Fruit fly (Drosophila melanogaster) whole organism, adult: ENCODE data around the gene CG32485.

ENCODE experiments used
- CG11617 ChIP-seq: fragments of 200-800 bp; sonication (Bioruptor generic); optimal IDR thresholded peaks from 2 replicates; lab custom pipeline; 2017; ENCODE audit warnings: mild to moderate bottlenecking, missing biosample characterization, missing genetic modification reagents, missing genetic modification characterization
- CG12768 ChIP-seq: fragments of 200-800 bp; sonication (Bioruptor generic); optimal IDR thresholded peaks from 2 replicates; lab custom pipeline; 2017; ENCODE audit warnings: missing biosample characterization, missing genetic modification characterization, mild to moderate bottlenecking, moderate library complexity, missing genetic modification reagents
- CG14711 ChIP-seq: fragments of 200-800 bp; sonication (Bioruptor generic); optimal IDR thresholded peaks from 2 replicates; lab custom pipeline; 2018; ENCODE audit warnings: missing biosample characterization, mild to moderate bottlenecking, missing genetic modification characterization, moderate library complexity
- CG1620 ChIP-seq: fragments of 200-800 bp; sonication (Bioruptor generic); optimal IDR thresholded peaks from 2 replicates; lab custom pipeline; 2016; ENCODE audit warnings: missing biosample characterization, missing genetic modification characterization
- CG33017 ChIP-seq: fragments of 200-800 bp; sonication (Bioruptor generic); optimal IDR thresholded peaks from 2 replicates; lab custom pipeline; 2018; ENCODE audit warnings: missing biosample characterization, mild to moderate bottlenecking, missing genetic modification characterization, moderate library complexity
- CG5204 ChIP-seq: fragments of 200-800 bp; sonication (Bioruptor generic); optimal IDR thresholded peaks from 2 replicates; lab custom pipeline; 2016; ENCODE audit warnings: missing biosample characterization, missing genetic modification characterization
- CG7045 ChIP-seq: fragments of 200-800 bp; sonication (Bioruptor generic); optimal IDR thresholded peaks from 2 replicates; lab custom pipeline; 2017; ENCODE audit warnings: missing biosample characterization, mild to moderate bottlenecking, missing genetic modification characterization
- CG7101 ChIP-seq: fragments of 200-800 bp; sonication (Bioruptor generic); optimal IDR thresholded peaks from 2 replicates; lab custom pipeline; 2018; ENCODE audit warnings: missing biosample characterization, mild to moderate bottlenecking, missing genetic modification characterization, moderate library complexity
- Clk ChIP-seq: fragments of 200-800 bp; sonication (Bioruptor generic); optimal IDR thresholded peaks from 2 replicates; lab custom pipeline; 2017; ENCODE audit warnings: missing biosample characterization, missing genetic modification characterization
- Crg-1 ChIP-seq: fragments of 200-800 bp; sonication (Bioruptor generic); optimal IDR thresholded peaks from 2 replicates; lab custom pipeline; 2016; ENCODE audit warnings: missing biosample characterization, missing genetic modification characterization
- Hr96 ChIP-seq: fragments of 200-800 bp; sonication (Bioruptor generic); optimal IDR thresholded peaks from 2 replicates; lab custom pipeline; 2016; ENCODE audit warnings: missing biosample characterization, missing genetic modification characterization
- Mnt ChIP-seq: fragments of 200-800 bp; sonication (Bioruptor generic); optimal IDR thresholded peaks from 2 replicates; lab custom pipeline; 2016; ENCODE audit warnings: missing biosample characterization, mild to moderate bottlenecking, missing genetic modification characterization
- bab1 ChIP-seq: fragments of 200-800 bp; sonication (Bioruptor generic); optimal IDR thresholded peaks from 3 replicates; lab custom pipeline; 2019; ENCODE audit warnings: missing biosample characterization, mild to moderate bottlenecking, missing genetic modification characterization, moderate library complexity
- cic ChIP-seq: fragments of 200-800 bp; sonication (Bioruptor generic); optimal IDR thresholded peaks from 2 replicates; lab custom pipeline; 2017; ENCODE audit warnings: missing biosample characterization, mild to moderate bottlenecking, missing genetic modification characterization, moderate library complexity
- cnc ChIP-seq, 2 experiments: fragments of >200 bp; optimal IDR thresholded peaks; 2 replicates each; lab custom pipeline; 2017
- kay ChIP-seq: fragments of 200-800 bp; sonication (Bioruptor generic); peaks from one replicate; lab custom pipeline; 2016; ENCODE audit warnings: missing biosample characterization, missing genetic modification characterization, borderline replicate concordance
- ovo ChIP-seq: fragments of 200-800 bp; sonication (Bioruptor generic); optimal IDR thresholded peaks from 2 replicates; lab custom pipeline; 2016; ENCODE audit warnings: missing biosample characterization, missing genetic modification characterization
- pad ChIP-seq: fragments of 200-800 bp; sonication (Bioruptor generic); optimal IDR thresholded peaks from 3 replicates; lab custom pipeline; 2017; ENCODE audit warnings: missing biosample characterization, missing genetic modification characterization, mild to moderate bottlenecking, moderate library complexity, missing genetic modification reagents
- tj ChIP-seq: fragments of 200-800 bp; sonication (Bioruptor generic); optimal IDR thresholded peaks from 3 replicates; lab custom pipeline; 2017; ENCODE audit warnings: missing biosample characterization, mild to moderate bottlenecking, missing genetic modification characterization, moderate library complexity
- toe ChIP-seq: fragments of 200-800 bp; sonication (Bioruptor generic); optimal IDR thresholded peaks from 2 replicates; lab custom pipeline; 2016; ENCODE audit warnings: missing biosample characterization, missing genetic modification characterization

Gene CG32485

DNA sequence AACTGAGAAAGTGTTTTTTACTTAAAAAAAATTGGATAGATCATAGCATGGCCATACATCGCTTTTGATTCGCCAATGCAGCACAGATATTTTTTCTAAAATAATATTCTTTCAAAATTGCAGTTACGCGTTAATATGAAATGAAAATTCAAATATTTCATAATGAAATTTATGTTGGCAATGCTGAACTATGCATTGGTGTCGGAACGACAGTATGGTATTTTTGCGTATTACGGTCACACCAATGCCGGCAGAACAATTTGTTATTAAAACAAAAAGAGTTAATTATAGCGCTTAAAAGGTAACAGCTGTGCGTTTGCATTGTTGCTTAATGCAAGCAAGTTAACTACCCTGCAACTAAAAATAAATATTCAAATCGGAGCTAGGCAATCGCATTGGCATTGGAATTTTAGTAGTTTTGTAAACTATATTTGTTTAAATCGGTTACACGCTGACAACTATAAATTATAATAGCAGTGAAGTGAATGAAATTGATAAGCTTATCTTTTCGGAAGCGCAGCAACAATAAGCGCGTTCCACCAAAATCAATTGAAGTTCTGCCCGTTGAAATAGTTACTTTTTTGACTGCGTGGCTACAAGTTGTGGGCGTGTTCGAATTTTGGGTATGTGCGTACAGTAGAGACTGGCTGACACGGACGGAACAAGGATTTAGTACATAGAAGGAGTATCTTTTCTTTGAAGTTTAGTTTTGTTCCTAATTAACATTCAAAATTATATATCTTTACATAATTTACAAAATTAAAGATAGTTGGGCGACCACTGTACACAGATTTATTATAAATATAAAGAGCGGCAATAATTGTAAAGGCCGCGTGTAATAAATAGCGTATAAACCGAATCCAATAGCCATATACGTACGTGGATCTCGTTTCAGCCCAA lies 7.7 kb upstream of the CG32485 start, which contains the start of gene Prx4:
TSS of gene Prx4 (plus strand) at position 210 of the 900 bp plus-strand sequence.
- TF ChIP-seq CG11617 = peak; percentile 34
- TF ChIP-seq kay (GFP tag; lab: Kevin White, UChicago) = peak; percentile 68
- peak; percentile 69 for TF ChIP-seq cic
- no peak for TF ChIP-seq CG1620 (GFP tag; lab: Kevin White, UChicago)
- TF ChIP-seq CG7101 (tag; lab: Kevin White, UChicago) = peak; percentile 74
- TF ChIP-seq CG33017 (tag; lab: Kevin White, UChicago) = peak; percentile 82
- no peak for TF ChIP-seq CG12768 (GFP tag; lab: Kevin White, UChicago)
- TF ChIP-seq Clk (GFP tag; lab: Kevin White, UChicago) = no peak
- no peak for TF ChIP-seq Mnt (GFP tag; lab: Kevin White, UChicago)
- TF ChIP-seq toe (GFP tag; lab: Kevin White, UChicago) = no peak
- TF ChIP-seq pad (GFP tag; lab: Kevin White, UChicago) = no peak
- no peak for TF ChIP-seq cnc (optimal IDR thresholded peaks at IDR 0.05; lab: Kevin White, UChicago)
- TF ChIP-seq ovo (GFP tag; lab: Kevin White, UChicago) = no peak
- TF ChIP-seq CG7045 (GFP tag; lab: Kevin White, UChicago) = no peak
- TF ChIP-seq CG5204 (GFP tag; lab: Kevin White, UChicago) = no peak
- no peak for TF ChIP-seq Hr96 (GFP tag; lab: Kevin White, UChicago)
- peak; percentile 75 for TF ChIP-seq CG14711 (tag; lab: Kevin White, UChicago)
- TF ChIP-seq bab1 = peak; percentile 77
- TF ChIP-seq Crg-1 = peak; percentile 30
- no peak for TF ChIP-seq tj (GFP tag; lab: Kevin White, UChicago)

- TF ChIP-seq ovo (GFP tag; lab: Kevin White, UChicago) = no peak
- TF ChIP-seq pad (GFP tag; lab: Kevin White, UChicago) = no peak
- TF ChIP-seq CG14711 (tag; lab: Kevin White, UChicago) = peak; percentile 56
- TF ChIP-seq cic = peak; percentile 8
- TF ChIP-seq bab1 = peak; percentile 51
- TF ChIP-seq toe (GFP tag; lab: Kevin White, UChicago) = no peak
- TF ChIP-seq Mnt (GFP tag; lab: Kevin White, UChicago) = no peak
- TF ChIP-seq CG12768 (GFP tag; lab: Kevin White, UChicago) = peak; percentile 29
- peak; percentile 9 for TF ChIP-seq CG11617
- TF ChIP-seq CG33017 (tag; lab: Kevin White, UChicago) = peak; percentile 70
- TF ChIP-seq kay (GFP tag; lab: Kevin White, UChicago) = no peak
- TF ChIP-seq CG7101 (tag; lab: Kevin White, UChicago) = peak; percentile 65
- no peak for TF ChIP-seq CG5204 (GFP tag; lab: Kevin White, UChicago)
- TF ChIP-seq CG7045 (GFP tag; lab: Kevin White, UChicago) = peak; percentile 28
- TF ChIP-seq tj (GFP tag; lab: Kevin White, UChicago) = no peak
- no peak for TF ChIP-seq Clk (GFP tag; lab: Kevin White, UChicago)
- no peak for TF ChIP-seq Hr96 (GFP tag; lab: Kevin White, UChicago)
- no peak for TF ChIP-seq Crg-1
- no peak for TF ChIP-seq CG1620 (GFP tag; lab: Kevin White, UChicago)
- no peak for TF ChIP-seq cnc (optimal IDR thresholded peaks at IDR 0.05; lab: Kevin White, UChicago)
Observed at dm6 chr3L:3045256-3045743, 4.8 kb upstream of the CG32485 start.

dm6 chr3L:3046325-3047156 lies 3.6 kb upstream of the CG32485 start, which contains the start of the genes scramb2 and Sk2:
Gene scramb2 (minus strand): TSS chr3L:3046812.
Gene Sk2 (plus strand): TSS chr3L:3047087.
- peak; percentile 92 for TF ChIP-seq Clk (GFP tag; lab: Kevin White, UChicago)
- peak; percentile 96 for TF ChIP-seq CG7101 (tag; lab: Kevin White, UChicago)
- no peak for TF ChIP-seq kay (GFP tag; lab: Kevin White, UChicago)
- no peak for TF ChIP-seq CG5204 (GFP tag; lab: Kevin White, UChicago)
- peak; percentile 81 for TF ChIP-seq Hr96 (GFP tag; lab: Kevin White, UChicago)
- TF ChIP-seq CG33017 (tag; lab: Kevin White, UChicago) = peak; percentile 97
- TF ChIP-seq tj (GFP tag; lab: Kevin White, UChicago) = peak; percentile 78
- TF ChIP-seq toe (GFP tag; lab: Kevin White, UChicago) = peak; percentile 87
- TF ChIP-seq CG1620 (GFP tag; lab: Kevin White, UChicago) = peak; percentile 84
- TF ChIP-seq CG11617 = peak; percentile 92
- peak; percentile 91 for TF ChIP-seq CG14711 (tag; lab: Kevin White, UChicago)
- TF ChIP-seq pad (GFP tag; lab: Kevin White, UChicago) = peak; percentile 83
- TF ChIP-seq Crg-1 = peak; percentile 75
- TF ChIP-seq bab1 = peak; percentile 94
- peak; percentile 98 for TF ChIP-seq CG12768 (GFP tag; lab: Kevin White, UChicago)
- no peak for TF ChIP-seq cnc (optimal IDR thresholded peaks at IDR 0.05; lab: Kevin White, UChicago)
- peak; percentile 97 for TF ChIP-seq CG7045 (GFP tag; lab: Kevin White, UChicago)
- peak; percentile 73 for TF ChIP-seq Mnt (GFP tag; lab: Kevin White, UChicago)
- peak; percentile 42 for TF ChIP-seq ovo (GFP tag; lab: Kevin White, UChicago)
- peak; percentile 80 for TF ChIP-seq cic

- TF ChIP-seq Mnt (GFP tag; lab: Kevin White, UChicago) (no peak), Hr96 (GFP tag; lab: Kevin White, UChicago) (no peak), CG1620 (GFP tag; lab: Kevin White, UChicago) (no peak), pad (GFP tag; lab: Kevin White, UChicago) (no peak), toe (GFP tag; lab: Kevin White, UChicago) (no peak), Crg-1 (no peak), ovo (GFP tag; lab: Kevin White, UChicago) (no peak), CG14711 (tag; lab: Kevin White, UChicago) (no peak), CG5204 (GFP tag; lab: Kevin White, UChicago) (no peak), CG7045 (GFP tag; lab: Kevin White, UChicago) (no peak)
Observed at dm6 chr3L:3048647-3049046, 1.5 kb upstream of the CG32485 start.
